Worm (Caenorhabditis elegans): ENCODE measurements around the gene pepm-1.

- TF ChIP-seq ccch-3 (GFP tag; optimal IDR thresholded peaks at IDR 0.05), result no peak
- TF ChIP-seq ekl-4 (GFP tag; IDR thresholded peaks at IDR 0.05), result no peak
- peak; percentile 70 for TF ChIP-seq lin-40 (tag; optimal IDR thresholded peaks at IDR 0.05)
- no peak for TF ChIP-seq ama-1 (optimal IDR thresholded peaks at IDR 0.05)
- TF ChIP-seq ama-1 (GFP tag; optimal IDR thresholded peaks at IDR 0.05), result no peak
- TF ChIP-seq D2030.7 (GFP tag; IDR thresholded peaks at IDR 0.05), result no peak
- TF ChIP-seq nfya-1 (tag; optimal IDR thresholded peaks at IDR 0.05; ENCODE audit: borderline replicate concordance, insufficient read depth), result no peak
- TF ChIP-seq unc-130 (GFP tag; optimal IDR thresholded peaks at IDR 0.05), result no peak
- no peak for TF ChIP-seq madf-6 (GFP tag; IDR thresholded peaks at IDR 0.05)
- TF ChIP-seq pha-4 (tag; optimal IDR thresholded peaks at IDR 0.05), result no peak
- no peak for TF ChIP-seq nfyb-1 (GFP tag; IDR thresholded peaks at IDR 0.05)
- no peak for TF ChIP-seq ztf-26 (tag; optimal IDR thresholded peaks at IDR 0.05)
- no peak for TF ChIP-seq Y53F4B.3 (GFP tag; IDR thresholded peaks at IDR 0.05)
- TF ChIP-seq hmg-20 (GFP tag; IDR thresholded peaks at IDR 0.05), result no peak
- TF ChIP-seq lin-26 (GFP tag; IDR thresholded peaks at IDR 0.05), result no peak
Observed at ce11 chrV:14368272-14369052, 39.6 kb downstream of the pepm-1 start.
